Worm (Caenorhabditis elegans): ENCODE measurements around the gene F46G11.6.

F46G11.6 gene

DNA sequence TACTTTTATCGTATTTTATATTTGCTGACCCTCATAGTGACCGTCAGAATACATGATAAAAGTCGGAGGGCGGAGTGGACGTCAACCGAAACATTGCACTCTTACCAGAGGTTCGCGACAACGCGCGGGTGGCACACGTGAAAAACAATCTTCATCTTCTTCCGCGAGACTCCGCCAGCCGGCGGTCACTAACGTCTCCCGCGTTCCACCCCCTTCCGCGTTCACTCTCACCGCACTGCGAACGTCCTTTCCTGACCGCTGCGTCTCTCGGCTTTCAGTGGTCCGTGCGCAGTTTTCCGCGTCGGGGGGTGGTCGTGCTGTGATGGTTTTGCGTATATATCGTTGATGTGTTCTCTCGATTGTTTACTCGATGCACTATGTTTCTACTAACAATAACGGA lies 31.9 kb downstream of the F46G11.6 start (continued):
- TF ChIP-seq nhr-120 (GFP tag; IDR thresholded peaks at IDR 0.05) = no peak
- 0 out of 2 replicates have a peak, but pooled peaks have one; percentile 20 for TF ChIP-seq dox-1 (GFP tag; IDR thresholded peaks at IDR 0.05)
- 0 out of 2 replicates have a peak, but pooled peaks have one; percentile 39 for TF ChIP-seq lin-26 (GFP tag; IDR thresholded peaks at IDR 0.05)
- TF ChIP-seq rpc-1 (optimal IDR thresholded peaks at IDR 0.05) = no peak
- no peak for TF ChIP-seq rpc-1 (tag; optimal IDR thresholded peaks at IDR 0.05)
- TF ChIP-seq F10E7.11 (tag; optimal IDR thresholded peaks at IDR 0.05) = no peak
- TF ChIP-seq lin-40 (tag; optimal IDR thresholded peaks at IDR 0.05) = no peak
- no peak for TF ChIP-seq ztf-22 (GFP tag; optimal IDR thresholded peaks at IDR 0.05)
- TF ChIP-seq egrh-3 (GFP tag; IDR thresholded peaks at IDR 0.05) = peak; percentile 60; the same call in 1 of the 2 replicates
- TF ChIP-seq gei-17 (GFP tag; optimal IDR thresholded peaks at IDR 0.05) = no peak
- TF ChIP-seq cebp-2 (GFP tag; IDR thresholded peaks at IDR 0.05) = no peak
- TF ChIP-seq ekl-4 (GFP tag; IDR thresholded peaks at IDR 0.05) = no peak
- no peak for TF ChIP-seq pbrm-1 (GFP tag; IDR thresholded peaks at IDR 0.05)
- TF ChIP-seq B0336.3 (GFP tag; IDR thresholded peaks at IDR 0.05) = no peak
- TF ChIP-seq tbp1 (GFP tag; optimal IDR thresholded peaks at IDR 0.05) = no peak
- no peak for TF ChIP-seq unc-130 (GFP tag; optimal IDR thresholded peaks at IDR 0.05)
- TF ChIP-seq zfh-2 (GFP tag; conservative IDR thresholded peaks at IDR 0.05) = peak; percentile 91
- TF ChIP-seq cebp-1 (GFP tag; IDR thresholded peaks at IDR 0.05) = no peak
- no peak for TF ChIP-seq cebp-1 (tag; optimal IDR thresholded peaks at IDR 0.05)
- TF ChIP-seq sptf-2 (GFP tag; optimal IDR thresholded peaks at IDR 0.05) = peak; percentile 45
- TF ChIP-seq dpff-1 (tag; optimal IDR thresholded peaks at IDR 0.05) = no peak
- no peak for TF ChIP-seq ceh-79 (tag; optimal IDR thresholded peaks at IDR 0.05)
- TF ChIP-seq F57A8.1 (GFP tag; optimal IDR thresholded peaks at IDR 0.05) = no peak
- TF ChIP-seq madf-8 (GFP tag; conservative IDR thresholded peaks at IDR 0.05) = no peak
- TF ChIP-seq let-607 (tag; optimal IDR thresholded peaks at IDR 0.05) = no peak
- TF ChIP-seq nhr-90 (tag; optimal IDR thresholded peaks at IDR 0.05) = no peak

DNA sequence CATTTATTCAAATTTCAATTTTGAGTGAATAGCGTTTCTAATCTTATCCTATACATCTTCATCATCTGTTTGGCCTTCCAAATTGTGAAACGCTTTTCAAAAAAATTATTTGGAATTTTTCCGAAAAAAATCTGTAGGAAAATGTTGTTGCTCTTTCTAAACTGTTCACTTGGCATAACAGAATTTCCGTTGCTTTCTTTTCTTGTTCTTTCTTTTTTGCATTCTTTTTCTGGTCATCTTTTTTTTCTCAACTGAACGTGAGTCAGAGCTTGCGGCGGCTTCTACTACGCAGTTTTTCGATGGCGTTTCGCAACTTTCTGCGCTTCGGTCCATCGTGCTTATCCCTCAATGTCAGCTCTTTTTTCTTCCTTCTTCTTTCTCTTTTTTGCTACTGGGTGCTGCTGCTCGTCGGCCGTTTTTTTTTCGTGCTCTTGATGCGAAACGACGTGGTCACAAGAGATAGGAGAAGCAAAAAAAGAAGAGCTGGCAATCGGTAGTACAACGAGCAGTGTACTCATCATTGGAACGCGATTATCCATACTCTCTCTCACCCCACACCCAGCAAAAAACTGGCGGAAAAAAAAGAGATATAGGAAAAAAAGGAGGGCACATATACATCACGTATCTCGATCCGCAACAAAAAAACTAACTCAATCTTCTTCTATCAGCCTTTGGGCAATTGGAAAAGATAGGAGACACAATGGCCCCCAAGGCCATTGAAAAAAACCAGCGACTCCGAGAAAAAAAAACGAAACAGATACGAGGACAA lies 33.6 kb downstream of the F46G11.6 start:
- TF ChIP-seq F49E8.2 (tag; optimal IDR thresholded peaks at IDR 0.05; ENCODE audit: insufficient read depth) (no peak), repo-1 (tag; optimal IDR thresholded peaks at IDR 0.05) (no peak), ceh-91 (GFP tag; IDR thresholded peaks at IDR 0.05) (no peak), cebp-1 (GFP tag; IDR thresholded peaks at IDR 0.05) (no peak), cebp-1 (tag; optimal IDR thresholded peaks at IDR 0.05) (peak; percentile 79), F37B4.10 (GFP tag; IDR thresholded peaks at IDR 0.05) (no peak), B0336.3 (GFP tag; IDR thresholded peaks at IDR 0.05) (no peak), atf-7 (tag; optimal IDR thresholded peaks at IDR 0.05) (no peak), ccch-3 (GFP tag; optimal IDR thresholded peaks at IDR 0.05) (no peak), Y53F4B.3 (GFP tag; IDR thresholded peaks at IDR 0.05) (no peak), bed-1 (GFP tag; IDR thresholded peaks at IDR 0.05) (no peak), F23B12.7 (tag; optimal IDR thresholded peaks at IDR 0.05; ENCODE audit: insufficient read depth) (no peak), hsf-1 (GFP tag; IDR thresholded peaks at IDR 0.05) (no peak), akir-1 (GFP tag; optimal IDR thresholded peaks at IDR 0.05) (no peak), zfh-2 (GFP tag; conservative IDR thresholded peaks at IDR 0.05) (peak; percentile 72; the same call in 1 of the 2 replicates), ztf-3 (GFP tag; optimal IDR thresholded peaks at IDR 0.05) (no peak), F52B5.7 (tag; optimal IDR thresholded peaks at IDR 0.05) (no peak), ztf-6 (GFP tag; IDR thresholded peaks at IDR 0.05) (no peak), sdz-38 (tag; optimal IDR thresholded peaks at IDR 0.05) (no peak), rec-8 (tag; optimal IDR thresholded peaks at IDR 0.05) (no peak), mes-4 (tag; optimal IDR thresholded peaks at IDR 0.05) (no peak), F57C9.4 (tag; optimal IDR thresholded peaks at IDR 0.05) (no peak), Y79H2A.3 (GFP tag; conservative IDR thresholded peaks at IDR 0.05) (no peak), unc-130 (GFP tag; optimal IDR thresholded peaks at IDR 0.05) (no peak), somi-1 (GFP tag; optimal IDR thresholded peaks at IDR 0.05) (peak; percentile 80), ceh-27 (GFP tag; optimal IDR thresholded peaks at IDR 0.05) (no peak), ztf-18 (tag; optimal IDR thresholded peaks at IDR 0.05) (no peak)
